Worm (Caenorhabditis elegans) whole organism, L2 larva: Measurements from ENCODE around the gene lin-38.

ENCODE experiments used
- aly-2 ChIP-seq: fragments of 150-350 bp; optimal IDR thresholded peaks from 2 replicates; lab custom pipeline; 2014; ENCODE audit warnings: missing biosample characterization, missing genetic modification characterization
- ama-1 ChIP-seq: fragments of 150-350 bp; optimal IDR thresholded peaks from 2 replicates; lab custom pipeline; 2018; ENCODE audit warnings: inconsistent platforms
- fos-1 ChIP-seq: fragments of 150-350 bp; optimal IDR thresholded peaks from 2 replicates; lab custom pipeline; 2014; ENCODE audit warnings: missing biosample characterization, missing genetic modification characterization
- nhr-237 ChIP-seq: fragments of 150-350 bp; optimal IDR thresholded peaks from 2 replicates; lab custom pipeline; 2014; ENCODE audit warnings: missing biosample characterization, missing genetic modification characterization
- unc-62 ChIP-seq: fragments of 150-350 bp; optimal IDR thresholded peaks from 2 replicates; lab custom pipeline; 2014; ENCODE audit warnings: missing biosample characterization, missing genetic modification reagents, missing genetic modification characterization

ce11 chrII:13530657-13531056 lies 45.1 kb upstream of the lin-38 start:
- TF ChIP-seq nhr-237 (tag; lab: Kevin White, UChicago), result no peak
- no peak for TF ChIP-seq unc-62
- no peak for TF ChIP-seq aly-2 (tag; lab: Kevin White, UChicago)
- TF ChIP-seq fos-1 (tag; lab: Kevin White, UChicago), result no peak
- TF ChIP-seq ama-1 (lab: Kevin White, UChicago), result no peak
